Worm (Caenorhabditis elegans) whole organism, L3 larva: Measurements from ENCODE around the gene srsx-1.

Source experiments
- aly-2 ChIP-seq: fragments of 150-350 bp; optimal IDR thresholded peaks from 2 replicates; lab custom pipeline; 2014; ENCODE audit warnings: missing biosample characterization, missing genetic modification characterization
- ceh-28 ChIP-seq: fragments of 150-350 bp; optimal IDR thresholded peaks from 2 replicates; lab custom pipeline; 2014; ENCODE audit warnings: missing biosample characterization, missing genetic modification reagents, missing genetic modification characterization
- ceh-82 ChIP-seq: fragments of 150-350 bp; optimal IDR thresholded peaks from 2 replicates; lab custom pipeline; 2014; ENCODE audit warnings: missing biosample characterization, missing genetic modification characterization
- daf-12 ChIP-seq: fragments of 150-350 bp; optimal IDR thresholded peaks from 2 replicates; lab custom pipeline; 2014; ENCODE audit warnings: missing biosample characterization, missing genetic modification reagents, missing genetic modification characterization
- egl-5 ChIP-seq: fragments of 150-350 bp; optimal IDR thresholded peaks from 2 replicates; lab custom pipeline; 2017; ENCODE audit warnings: missing biosample characterization, missing genetic modification reagents, missing genetic modification characterization, inconsistent platforms
- elt-1 ChIP-seq: fragments of 150-350 bp; optimal IDR thresholded peaks from 2 replicates; lab custom pipeline; 2014; ENCODE audit warnings: missing biosample characterization, missing genetic modification characterization
- elt-2 ChIP-seq: sonication (generic microtip); optimal IDR thresholded peaks from 2 replicates; lab custom pipeline; 2016; ENCODE audit warnings: missing genetic modification reagents, mild to moderate bottlenecking, missing genetic modification characterization, missing compliant biosample characterization
- elt-3 ChIP-seq, 3 experiments: fragments of 150-350 bp in 1 of 3; sonication (generic microtip) in 2 of 3; optimal IDR thresholded peaks; 2 replicates in 2 of 3; 4 replicates in 1 of 3; lab custom pipeline; 2014 to 2017; ENCODE audit warnings: missing biosample characterization in 3 of 3, missing genetic modification characterization in 3 of 3
- eor-1 ChIP-seq, 2 experiments: fragments of 150-350 bp; optimal IDR thresholded peaks; 2 replicates each; lab custom pipeline; 2014 to 2018; ENCODE audit warnings: missing biosample characterization in 2 of 2, missing genetic modification characterization in 2 of 2
- fkh-10 ChIP-seq: sonication (generic microtip); optimal IDR thresholded peaks from 2 replicates; lab custom pipeline; 2017; ENCODE audit warnings: missing biosample characterization, missing genetic modification reagents, missing genetic modification characterization
- fkh-2 ChIP-seq: fragments of 150-350 bp; optimal IDR thresholded peaks from 2 replicates; lab custom pipeline; 2014; ENCODE audit warnings: missing biosample characterization, missing genetic modification reagents, missing genetic modification characterization
- fos-1 ChIP-seq: fragments of 150-350 bp; optimal IDR thresholded peaks from 2 replicates; lab custom pipeline; 2014; ENCODE audit warnings: missing biosample characterization, missing genetic modification characterization
- hmg-11 ChIP-seq: sonication (generic microtip); optimal IDR thresholded peaks from 2 replicates; lab custom pipeline; 2016; ENCODE audit warnings: missing genetic modification characterization, missing compliant biosample characterization
- jun-1 ChIP-seq: fragments of 150-350 bp; optimal IDR thresholded peaks from 2 replicates; lab custom pipeline; 2014; ENCODE audit warnings: missing biosample characterization, missing genetic modification reagents, missing genetic modification characterization
- lin-15B ChIP-seq: fragments of 150-350 bp; optimal IDR thresholded peaks from 2 replicates; lab custom pipeline; 2014; ENCODE audit warnings: missing biosample characterization, missing genetic modification characterization
- lin-39 ChIP-seq: fragments of 150-350 bp; optimal IDR thresholded peaks from 2 replicates; lab custom pipeline; 2018; ENCODE audit warnings: missing biosample characterization, missing genetic modification reagents, missing genetic modification characterization
- lsy-12 ChIP-seq: sonication (generic microtip); optimal IDR thresholded peaks from 2 replicates; lab custom pipeline; 2016; ENCODE audit warnings: mild to moderate bottlenecking, missing genetic modification characterization, missing compliant biosample characterization
- mml-1 ChIP-seq: fragments of 150-350 bp; sonication (generic microtip); optimal IDR thresholded peaks from 3 replicates; lab custom pipeline; 2014; ENCODE audit warnings: missing biosample characterization, missing genetic modification characterization
- nfya-1 ChIP-seq: sonication (generic microtip); optimal IDR thresholded peaks from 2 replicates; lab custom pipeline; 2017; ENCODE audit warnings: missing genetic modification characterization, mild to moderate bottlenecking, missing compliant biosample characterization, antibody characterized with exemption, moderate library complexity; ENCODE audit not compliant: insufficient read depth
- nhr-11 ChIP-seq: fragments of 150-350 bp; optimal IDR thresholded peaks from 2 replicates; lab custom pipeline; 2014; ENCODE audit warnings: missing biosample characterization, missing genetic modification characterization
- nhr-12 ChIP-seq: fragments of 150-350 bp; optimal IDR thresholded peaks from 2 replicates; lab custom pipeline; 2014; ENCODE audit warnings: missing biosample characterization, missing genetic modification characterization
- nhr-23 ChIP-seq: fragments of 150-350 bp; optimal IDR thresholded peaks from 2 replicates; lab custom pipeline; 2014; ENCODE audit warnings: missing biosample characterization, missing genetic modification reagents, missing genetic modification characterization
- nhr-237 ChIP-seq: fragments of 150-350 bp; optimal IDR thresholded peaks from 2 replicates; lab custom pipeline; 2014; ENCODE audit warnings: missing biosample characterization, missing genetic modification characterization
- nhr-25 ChIP-seq: sonication (generic microtip); optimal IDR thresholded peaks from 2 replicates; lab custom pipeline; 2017; ENCODE audit warnings: missing biosample characterization, missing genetic modification characterization
- nhr-28 ChIP-seq: fragments of 150-350 bp; optimal IDR thresholded peaks from 2 replicates; lab custom pipeline; 2014; ENCODE audit warnings: missing biosample characterization, missing genetic modification characterization
- nhr-43 ChIP-seq: sonication (generic microtip); optimal IDR thresholded peaks from 2 replicates; lab custom pipeline; 2016; ENCODE audit warnings: mild to moderate bottlenecking, missing genetic modification characterization, missing compliant biosample characterization; ENCODE audit not compliant: poor library complexity, severe bottlenecking
- nhr-76 ChIP-seq: fragments of 150-350 bp; sonication (generic microtip); optimal IDR thresholded peaks from 5 replicates; lab custom pipeline; 2014; ENCODE audit warnings: missing biosample characterization, missing genetic modification characterization
- nhr-77 ChIP-seq: fragments of 150-350 bp; optimal IDR thresholded peaks from 2 replicates; lab custom pipeline; 2014; ENCODE audit warnings: missing biosample characterization, missing genetic modification characterization
- pha-4 ChIP-seq: fragments of 150-350 bp; optimal IDR thresholded peaks from 2 replicates; lab custom pipeline; 2014; ENCODE audit warnings: missing biosample characterization, missing genetic modification reagents, missing genetic modification characterization
- pqm-1 ChIP-seq: fragments of 150-350 bp; optimal IDR thresholded peaks from 2 replicates; lab custom pipeline; 2017; ENCODE audit warnings: missing biosample characterization, missing genetic modification characterization, inconsistent platforms
- skn-1 ChIP-seq: fragments of 150-350 bp; optimal IDR thresholded peaks from 2 replicates; lab custom pipeline; 2014; ENCODE audit warnings: missing biosample characterization, missing genetic modification characterization
- tbx-2 ChIP-seq: sonication (generic microtip); optimal IDR thresholded peaks from 2 replicates; lab custom pipeline; 2016; ENCODE audit warnings: mild to moderate bottlenecking, missing genetic modification characterization, missing compliant biosample characterization
- unc-39 ChIP-seq: sonication (generic microtip); optimal IDR thresholded peaks from 4 replicates; lab custom pipeline; 2017; ENCODE audit warnings: missing biosample characterization, missing genetic modification characterization
- unc-62 ChIP-seq: fragments of 150-350 bp; sonication (generic microtip); optimal IDR thresholded peaks from 4 replicates; lab custom pipeline; 2014; ENCODE audit warnings: missing biosample characterization, missing genetic modification reagents, missing genetic modification characterization
- zag-1 ChIP-seq: fragments of 150-350 bp; optimal IDR thresholded peaks from 2 replicates; lab custom pipeline; 2014; ENCODE audit warnings: missing biosample characterization, missing genetic modification characterization
- ztf-11 ChIP-seq: fragments of 150-350 bp; optimal IDR thresholded peaks from 2 replicates; lab custom pipeline; 2014; ENCODE audit warnings: missing biosample characterization, missing genetic modification characterization
- ztf-4 ChIP-seq: fragments of 150-350 bp; optimal IDR thresholded peaks from 2 replicates; lab custom pipeline; 2014; ENCODE audit warnings: missing biosample characterization, missing genetic modification characterization

Gene srsx-1

ce11 chrV:17170822-17171221, 7.0 kb downstream of the srsx-1 start, which contains the start of gene srw-51:
Gene srw-51, minus strand, starts transcription at chrV:17170922.
- TF ChIP-seq daf-12 (tag; lab: Kevin White, UChicago) (no peak), nfya-1 (no peak), nhr-23 (tag; lab: Kevin White, UChicago) (no peak), eor-1 (tag; optimal IDR thresholded peaks at IDR 0.05; lab: Kevin White, UChicago) (no peak), elt-2 (no peak), pha-4 (tag; lab: Kevin White, UChicago) (no peak), elt-3 (tag; optimal IDR thresholded peaks at IDR 0.05; lab: Kevin White, UChicago) (no peak), nhr-43 (tag; lab: Kevin White, UChicago) (no peak), aly-2 (tag; lab: Kevin White, UChicago) (no peak), fos-1 (tag; lab: Kevin White, UChicago) (no peak), nhr-12 (no peak), lsy-12 (tag; lab: Kevin White, UChicago) (no peak), ceh-28 (tag; lab: Kevin White, UChicago) (no peak), ztf-4 (no peak), egl-5 (tag; lab: Kevin White, UChicago) (no peak), nhr-77 (no peak), pqm-1 (no peak), jun-1 (tag; lab: Kevin White, UChicago) (no peak), zag-1 (tag; lab: Kevin White, UChicago) (no peak)

ce11 chrV:17167457-17167856, 10.4 kb downstream of the srsx-1 start, which contains the start of gene srz-66:
Gene srz-66, minus strand, starts transcription at chrV:17167557.
- no peak for TF ChIP-seq nhr-237 (tag; lab: Kevin White, UChicago)
- no peak for TF ChIP-seq fkh-10 (GFP tag; lab: Kevin White, UChicago)

- TF ChIP-seq ztf-4 (no peak), fkh-10 (GFP tag; lab: Kevin White, UChicago) (no peak), nhr-76 (tag; lab: Kevin White, UChicago) (no peak), nhr-237 (tag; lab: Kevin White, UChicago) (no peak), nhr-28 (no peak), elt-3 (tag; optimal IDR thresholded peaks at IDR 0.05; lab: Kevin White, UChicago) (no peak), nhr-23 (tag; lab: Kevin White, UChicago) (no peak), ceh-28 (tag; lab: Kevin White, UChicago) (no peak), nhr-43 (tag; lab: Kevin White, UChicago) (no peak), mml-1 (no peak), unc-39 (tag; lab: Kevin White, UChicago) (no peak), tbx-2 (tag; lab: Kevin White, UChicago) (no peak), fkh-2 (no peak), unc-62 (GFP tag; lab: Kevin White, UChicago) (no peak), daf-12 (tag; lab: Kevin White, UChicago) (no peak), pha-4 (tag; lab: Kevin White, UChicago) (no peak), lsy-12 (tag; lab: Kevin White, UChicago) (no peak), ztf-11 (no peak), nfya-1 (no peak), skn-1 (no peak)
These were observed 12.5 kb downstream of the srsx-1 start, which contains the start of gene srh-102 for ce11 chrV:17165409-17165808. Gene srh-102, minus strand, starts transcription at chrV:17165509.

- TF ChIP-seq ztf-4 (no peak), elt-2 (peak; percentile 64), pqm-1 (peak; percentile 25), fos-1 (tag; lab: Kevin White, UChicago) (no peak)
These were observed 18.4 kb downstream of the srsx-1 start, which contains the start of gene F40D4.12 for ce11 chrV:17159430-17159924. Gene F40D4.12, plus strand, starts transcription at chrV:17159874.

ce11 chrV:17157154-17157553, 20.7 kb downstream of the srsx-1 start, which contains the start of gene F40D4.13:
Gene F40D4.13, minus strand, starts transcription at chrV:17157254.
- TF ChIP-seq eor-1 (tag; optimal IDR thresholded peaks at IDR 0.05; lab: Kevin White, UChicago) = no peak
- TF ChIP-seq lsy-12 (tag; lab: Kevin White, UChicago) = no peak
- no peak for TF ChIP-seq fos-1 (tag; lab: Kevin White, UChicago)
- TF ChIP-seq ztf-4 = no peak
- no peak for TF ChIP-seq lin-15B (tag; lab: Kevin White, UChicago)
- TF ChIP-seq egl-5 (tag; lab: Kevin White, UChicago) = no peak
- TF ChIP-seq elt-1 (tag; lab: Kevin White, UChicago) = no peak
- no peak for TF ChIP-seq lin-39 (tag; lab: Kevin White, UChicago)
- TF ChIP-seq nhr-25 (tag; lab: Kevin White, UChicago) = no peak
- no peak for TF ChIP-seq ceh-82
- TF ChIP-seq ztf-11 = no peak
- no peak for TF ChIP-seq aly-2 (tag; lab: Kevin White, UChicago)
- no peak for TF ChIP-seq nhr-23 (tag; lab: Kevin White, UChicago)
- no peak for TF ChIP-seq fkh-10 (GFP tag; lab: Kevin White, UChicago)
- TF ChIP-seq nhr-11 (tag; lab: Kevin White, UChicago) = no peak
- TF ChIP-seq hmg-11 (tag; lab: Kevin White, UChicago) = no peak
